Worm (Caenorhabditis elegans) whole organism, L4 larva: ENCODE results near the gene otub-3.

Experiments used
- D1046.2 ChIP-seq: fragments of 200-800 bp; sonication (Bioruptor generic); IDR thresholded peaks from 2 replicates; pipeline ENCODE4 v1.3.6; 2022; ENCODE audit warnings: missing genetic modification characterization, missing compliant biosample characterization
- F10B5.3 ChIP-seq: sonication (generic microtip); optimal IDR thresholded peaks from 2 replicates; lab custom pipeline; 2016; ENCODE audit warnings: mild to moderate bottlenecking, missing genetic modification characterization, missing compliant biosample characterization
- F37D6.2 ChIP-seq: sonication (generic microtip); optimal IDR thresholded peaks from 2 replicates; lab custom pipeline; 2016; ENCODE audit warnings: mild to moderate bottlenecking, missing genetic modification characterization, missing compliant biosample characterization
- R02D3.7 ChIP-seq: fragments of 150-350 bp; sonication (generic microtip); optimal IDR thresholded peaks from 3 replicates; lab custom pipeline; 2014; ENCODE audit warnings: missing biosample characterization, missing genetic modification characterization
- T20F7.1 ChIP-seq: fragments of 200-800 bp; sonication (Bioruptor generic); optimal IDR thresholded peaks from 2 replicates; lab custom pipeline; 2018; ENCODE audit warnings: mild to moderate bottlenecking, missing genetic modification characterization, missing compliant biosample characterization
- Y105C5A.15 ChIP-seq: fragments of 200-800 bp; sonication (Bioruptor generic); IDR thresholded peaks from 2 replicates; pipeline ENCODE4 v1.3.6; 2022; ENCODE audit warnings: missing genetic modification characterization, missing compliant biosample characterization
- Y48G9A.11 ChIP-seq: fragments of 200-800 bp; sonication (Bioruptor generic); IDR thresholded peaks from 2 replicates; pipeline ENCODE4 v1.3.6; 2022; ENCODE audit warnings: missing genetic modification reagents, missing genetic modification characterization, missing compliant biosample characterization
- Y5F2A.4 ChIP-seq: fragments of 200-800 bp; sonication (Bioruptor generic); optimal IDR thresholded peaks from 2 replicates; lab custom pipeline; 2018; ENCODE audit warnings: mild to moderate bottlenecking, missing genetic modification characterization, missing compliant biosample characterization
- Y75B8A.6 ChIP-seq: fragments of 200-800 bp; sonication (Bioruptor generic); IDR thresholded peaks from 2 replicates; pipeline ENCODE4 v1.3.6; 2022; ENCODE audit warnings: missing genetic modification reagents, missing genetic modification characterization, missing compliant biosample characterization
- aha-1 ChIP-seq: fragments of 150-350 bp; peaks from one replicate; lab custom pipeline; 2014; ENCODE audit warnings: missing biosample characterization, missing genetic modification characterization
- attf-4 ChIP-seq: sonication (generic microtip); optimal IDR thresholded peaks from 3 replicates; lab custom pipeline; 2017; ENCODE audit warnings: missing biosample characterization, missing genetic modification characterization
- ceh-20 ChIP-seq: fragments of 200-800 bp; sonication (Bioruptor generic); IDR thresholded peaks from 2 replicates; pipeline ENCODE4 v1.3.6; 2022; ENCODE audit warnings: missing genetic modification reagents, missing genetic modification characterization, missing compliant biosample characterization
- ceh-62 ChIP-seq: sonication (generic microtip); optimal IDR thresholded peaks from 2 replicates; lab custom pipeline; 2017; ENCODE audit warnings: missing biosample characterization, missing genetic modification characterization
- daf-16 ChIP-seq, 3 experiments: sonication (generic microtip); optimal IDR thresholded peaks; 2 replicates each; lab custom pipeline; 2016 to 2017; ENCODE audit warnings: missing genetic modification characterization in 3 of 3, missing genetic modification reagents in 3 of 3, mild to moderate bottlenecking in 2 of 3, missing compliant biosample characterization in 2 of 3, missing biosample characterization in 1 of 3, moderate library complexity in 1 of 3
- dmd-6 ChIP-seq: fragments of 200-800 bp; sonication (Bioruptor generic); IDR thresholded peaks from 2 replicates; pipeline ENCODE4 v1.3.6; 2022; ENCODE audit warnings: missing genetic modification reagents, missing genetic modification characterization, missing compliant biosample characterization
- dmd-9 ChIP-seq: fragments of 200-800 bp; sonication (Bioruptor generic); IDR thresholded peaks from 2 replicates; pipeline ENCODE4 v1.3.6; 2022; ENCODE audit warnings: missing genetic modification reagents, missing genetic modification characterization, missing compliant biosample characterization
- dve-1 ChIP-seq: sonication (generic microtip); optimal IDR thresholded peaks from 2 replicates; lab custom pipeline; 2017; ENCODE audit warnings: antibody characterized with exemption, mild to moderate bottlenecking, missing genetic modification characterization, missing compliant biosample characterization; ENCODE audit not compliant: insufficient read depth
- egl-27 ChIP-seq: sonication (generic microtip); optimal IDR thresholded peaks from 3 replicates; lab custom pipeline; 2017; ENCODE audit warnings: missing biosample characterization, missing genetic modification reagents, missing genetic modification characterization
- fkh-10 ChIP-seq: fragments of 150-350 bp; optimal IDR thresholded peaks from 2 replicates; lab custom pipeline; 2014; ENCODE audit warnings: missing biosample characterization, missing genetic modification reagents, missing genetic modification characterization
- hif-1 ChIP-seq, 2 experiments: sonication (generic microtip); optimal IDR thresholded peaks; 2 replicates each; lab custom pipeline; 2016 to 2017; ENCODE audit warnings: missing compliant biosample characterization in 2 of 2, missing genetic modification characterization in 2 of 2, missing genetic modification reagents in 2 of 2, missing genotype in 2 of 2, mild to moderate bottlenecking in 1 of 2
- hlh-11 ChIP-seq: fragments of 200-800 bp; sonication (Bioruptor generic); optimal IDR thresholded peaks from 2 replicates; lab custom pipeline; 2018; ENCODE audit warnings: mild to moderate bottlenecking, missing genetic modification characterization, missing compliant biosample characterization
- hlh-30 ChIP-seq: sonication (generic microtip); optimal IDR thresholded peaks from 2 replicates; lab custom pipeline; 2017; ENCODE audit warnings: antibody characterized with exemption, mild to moderate bottlenecking, missing genetic modification characterization, missing compliant biosample characterization; ENCODE audit not compliant: insufficient read depth
- lin-1 ChIP-seq: fragments of 200-800 bp; sonication (Bioruptor generic); IDR thresholded peaks from 2 replicates; pipeline ENCODE4 v1.3.6; 2022; ENCODE audit warnings: missing genetic modification reagents, missing genetic modification characterization, missing compliant biosample characterization
- lin-15B ChIP-seq: fragments of 150-350 bp; sonication (generic microtip); optimal IDR thresholded peaks from 3 replicates; lab custom pipeline; 2014; ENCODE audit warnings: missing biosample characterization, missing genetic modification characterization
- lin-29 ChIP-seq: fragments of 200-800 bp; sonication (Bioruptor generic); IDR thresholded peaks from 2 replicates; pipeline ENCODE4 v1.3.6; 2022; ENCODE audit warnings: missing genetic modification reagents, missing genetic modification characterization, missing compliant biosample characterization
- lir-3 ChIP-seq: sonication (generic microtip); optimal IDR thresholded peaks from 2 replicates; lab custom pipeline; 2016; ENCODE audit warnings: mild to moderate bottlenecking, missing genetic modification characterization, missing compliant biosample characterization
- mes-2 ChIP-seq: sonication (generic microtip); optimal IDR thresholded peaks from 2 replicates; lab custom pipeline; 2016; ENCODE audit warnings: missing genotype, mild to moderate bottlenecking, missing genetic modification characterization, missing compliant biosample characterization; ENCODE audit not compliant: poor library complexity, severe bottlenecking
- nhr-102 ChIP-seq: sonication (generic microtip); optimal IDR thresholded peaks from 2 replicates; lab custom pipeline; 2016; ENCODE audit warnings: mild to moderate bottlenecking, missing genetic modification characterization, moderate library complexity, missing compliant biosample characterization
- nhr-28 ChIP-seq: fragments of 150-350 bp; optimal IDR thresholded peaks from 2 replicates; lab custom pipeline; 2014; ENCODE audit warnings: missing biosample characterization, missing genetic modification characterization
- nhr-77 ChIP-seq: fragments of 150-350 bp; optimal IDR thresholded peaks from 2 replicates; lab custom pipeline; 2014; ENCODE audit warnings: missing biosample characterization, missing genetic modification characterization
- pha-4 ChIP-seq, 2 experiments: fragments of 150-350 bp in 1 of 2; fragments of 200-800 bp in 1 of 2; sonication (Bioruptor generic) in 1 of 2; IDR thresholded peaks in 1 of 2; optimal IDR thresholded peaks in 1 of 2; 2 replicates each; pipeline versions ENCODE4 v1.3.6 to Lab custom; 2014 to 2022; ENCODE audit warnings: missing genetic modification characterization in 2 of 2, missing genetic modification reagents in 2 of 2, missing biosample characterization in 1 of 2, missing compliant biosample characterization in 1 of 2
- php-3 ChIP-seq: fragments of 200-800 bp; sonication (Bioruptor generic); IDR thresholded peaks from 2 replicates; pipeline ENCODE4 v1.3.6; 2022; ENCODE audit warnings: missing genetic modification reagents, missing genetic modification characterization, missing compliant biosample characterization
- pqm-1 ChIP-seq: sonication (generic microtip); optimal IDR thresholded peaks from 2 replicates; lab custom pipeline; 2017; ENCODE audit warnings: missing biosample characterization, missing genetic modification characterization
- saeg-2 ChIP-seq: fragments of 200-800 bp; sonication (Bioruptor generic); IDR thresholded peaks from 2 replicates; pipeline ENCODE4 v1.3.6; 2022; ENCODE audit warnings: missing genetic modification reagents, missing genetic modification characterization, missing compliant biosample characterization
- tra-1 ChIP-seq: fragments of 200-800 bp; sonication (Bioruptor generic); IDR thresholded peaks from 2 replicates; pipeline ENCODE4 v1.3.6; 2022; ENCODE audit warnings: missing genetic modification reagents, missing genetic modification characterization, missing compliant biosample characterization
- zip-2 ChIP-seq: fragments of 150-350 bp; optimal IDR thresholded peaks from 2 replicates; lab custom pipeline; 2014; ENCODE audit warnings: missing biosample characterization, missing genetic modification characterization

otub-3 gene

ce11 chrIV:8725345-8725744 lies 2.6 kb upstream of the otub-3 start, which contains the start of gene pgm-3 (continued):
- TF ChIP-seq F37D6.2 (tag; lab: Kevin White, UChicago) (no peak), Y75B8A.6 (GFP tag; lab: Robert Waterston, UW) (no peak), nhr-28 (tag; lab: Kevin White, UChicago) (peak; percentile 64), saeg-2 (GFP tag; lab: Robert Waterston, UW) (no peak), attf-4 (tag; lab: Kevin White, UChicago) (no peak), R02D3.7 (peak; percentile 15), F10B5.3 (no peak), hlh-11 (tag; lab: Kevin White, UChicago) (peak; percentile 22), ceh-20 (no peak), T20F7.1 (GFP tag; lab: Kevin White, UChicago) (peak; percentile 84), Y48G9A.11 (no peak)

- TF ChIP-seq php-3 (GFP tag; lab: Robert Waterston, UW) = peak; percentile 22; the same call in 1 of the 2 replicates
- peak; percentile 53 for TF ChIP-seq dve-1 (tag; lab: Kevin White, UChicago)
- TF ChIP-seq attf-4 (tag; lab: Kevin White, UChicago) = no peak
- TF ChIP-seq pqm-1 (tag; lab: Kevin White, UChicago) = peak; percentile 71
- TF ChIP-seq hlh-11 (tag; lab: Kevin White, UChicago) = peak; percentile 60
- TF ChIP-seq aha-1 (tag; lab: Kevin White, UChicago) = peak; percentile 33
- TF ChIP-seq tra-1 (GFP tag; lab: Robert Waterston, UW) = peak; percentile 53; the same call in 1 of the 2 replicates
- TF ChIP-seq dmd-6 (GFP tag; lab: Robert Waterston, UW) = peak; percentile 83
- TF ChIP-seq saeg-2 (GFP tag; lab: Robert Waterston, UW) = no peak
- TF ChIP-seq nhr-102 = peak; percentile 6
- TF ChIP-seq hlh-30 (tag; lab: Kevin White, UChicago) = peak; percentile 20
- TF ChIP-seq Y105C5A.15 = no peak
- no peak for TF ChIP-seq daf-16 (GFP tag; optimal IDR thresholded peaks at IDR 0.05; lab: Kevin White, UChicago)
- TF ChIP-seq daf-16 (tag; optimal IDR thresholded peaks at IDR 0.05; lab: Kevin White, UChicago) = peak; percentile 63
- no peak for TF ChIP-seq fkh-10
- peak in 1 of 2 experiments; percentile 21 for TF ChIP-seq hif-1 (tag; optimal IDR thresholded peaks at IDR 0.05; lab: Kevin White, UChicago)
- no peak for TF ChIP-seq ceh-62 (tag; lab: Kevin White, UChicago)
- peak; percentile 40 for TF ChIP-seq nhr-28 (tag; lab: Kevin White, UChicago)
- TF ChIP-seq, all 104 proteins: peak for 12
Measured at ce11 chrIV:8729636-8730035, 1.7 kb downstream of the otub-3 start.

- peak; percentile 60 for TF ChIP-seq nhr-28 (tag; lab: Kevin White, UChicago)
- TF ChIP-seq lin-15B (tag; lab: Kevin White, UChicago) = no peak
- peak; percentile 96 for TF ChIP-seq pqm-1 (tag; lab: Kevin White, UChicago)
- TF ChIP-seq dve-1 (tag; lab: Kevin White, UChicago) = peak; percentile 63
- TF ChIP-seq T20F7.1 (GFP tag; lab: Kevin White, UChicago) = peak; percentile 47
- no peak for TF ChIP-seq lin-29 (GFP tag; lab: Robert Waterston, UW)
- no peak for TF ChIP-seq daf-16 (GFP tag; optimal IDR thresholded peaks at IDR 0.05; lab: Kevin White, UChicago)
- TF ChIP-seq daf-16 (tag; optimal IDR thresholded peaks at IDR 0.05; lab: Kevin White, UChicago) = peak; percentile 67
- no peak for TF ChIP-seq pha-4 (GFP tag; IDR thresholded peaks at IDR 0.05; lab: Robert Waterston, UW)
- TF ChIP-seq pha-4 (tag; optimal IDR thresholded peaks at IDR 0.05; lab: Kevin White, UChicago) = no peak
- no peak for TF ChIP-seq F37D6.2 (tag; lab: Kevin White, UChicago)
- TF ChIP-seq mes-2 = no peak
- TF ChIP-seq dmd-9 = no peak
- TF ChIP-seq egl-27 = no peak
- peak; percentile 79 for TF ChIP-seq php-3 (GFP tag; lab: Robert Waterston, UW)
- peak; percentile 47; the same call in 1 of the 2 replicates for TF ChIP-seq lin-1
- TF ChIP-seq Y5F2A.4 (GFP tag; lab: Kevin White, UChicago) = no peak
- TF ChIP-seq D1046.2 (GFP tag; lab: Robert Waterston, UW) = no peak
- TF ChIP-seq zip-2 (tag; lab: Kevin White, UChicago) = no peak
- TF ChIP-seq hlh-11 (tag; lab: Kevin White, UChicago) = peak; percentile 47
- TF ChIP-seq nhr-77 (tag; lab: Kevin White, UChicago) = peak; percentile 67
- no peak for TF ChIP-seq saeg-2 (GFP tag; lab: Robert Waterston, UW)
- peak in 1 of 2 experiments; percentile 42 for TF ChIP-seq hif-1 (tag; optimal IDR thresholded peaks at IDR 0.05; lab: Kevin White, UChicago)
- peak; percentile 71; the same call in 1 of the 2 replicates for TF ChIP-seq ceh-20
- no peak for TF ChIP-seq lir-3 (tag; lab: Kevin White, UChicago)
- TF ChIP-seq tra-1 (GFP tag; lab: Robert Waterston, UW) = peak; percentile 60; the same call in 1 of the 2 replicates
- peak; percentile 68 for TF ChIP-seq dmd-6 (GFP tag; lab: Robert Waterston, UW)
Measured at ce11 chrIV:8730469-8730868, 2.5 kb downstream of the otub-3 start, which contains the start of gene F21D5.3. Gene F21D5.3, plus strand, starts transcription at chrIV:8730815.
